Worm (Caenorhabditis elegans) whole organism, L2 larva: Measurements from ENCODE around the gene cdc-42.

ENCODE experiments used
- C34F6.9 ChIP-seq: fragments of 150-350 bp; optimal IDR thresholded peaks from 2 replicates; lab custom pipeline; 2014; ENCODE audit warnings: missing biosample characterization, missing genetic modification characterization
- F13H6.1 ChIP-seq: sonication (generic microtip); optimal IDR thresholded peaks from 2 replicates; lab custom pipeline; 2016; ENCODE audit warnings: missing genetic modification characterization, missing compliant biosample characterization
- Y55F3AM.14 ChIP-seq: fragments of 200-800 bp; sonication (Bioruptor generic); optimal IDR thresholded peaks from 2 replicates; lab custom pipeline; 2018; ENCODE audit warnings: mild to moderate bottlenecking, missing genetic modification characterization, missing compliant biosample characterization
- ZK546.5 ChIP-seq: sonication (generic microtip); optimal IDR thresholded peaks from 2 replicates; lab custom pipeline; 2017; ENCODE audit warnings: missing biosample characterization, missing genetic modification characterization
- alr-1 ChIP-seq: fragments of 150-350 bp; optimal IDR thresholded peaks from 2 replicates; lab custom pipeline; 2014; ENCODE audit warnings: missing biosample characterization, missing genetic modification characterization
- aly-2 ChIP-seq: fragments of 150-350 bp; optimal IDR thresholded peaks from 2 replicates; lab custom pipeline; 2014; ENCODE audit warnings: missing biosample characterization, missing genetic modification characterization
- ama-1 ChIP-seq: fragments of 150-350 bp; optimal IDR thresholded peaks from 2 replicates; lab custom pipeline; 2018; ENCODE audit warnings: inconsistent platforms
- blmp-1 ChIP-seq: sonication (generic microtip); optimal IDR thresholded peaks from 2 replicates; lab custom pipeline; 2017; ENCODE audit warnings: missing genetic modification characterization, mild to moderate bottlenecking, missing compliant biosample characterization, antibody characterized with exemption, moderate library complexity; ENCODE audit not compliant: insufficient read depth
- ceh-16 ChIP-seq: fragments of 150-350 bp; optimal IDR thresholded peaks from 2 replicates; lab custom pipeline; 2014; ENCODE audit warnings: missing biosample characterization, missing genetic modification characterization
- crh-2 ChIP-seq: sonication (generic microtip); optimal IDR thresholded peaks from 2 replicates; lab custom pipeline; 2017; ENCODE audit warnings: missing biosample characterization, missing genetic modification characterization
- dmd-4 ChIP-seq: sonication (generic microtip); optimal IDR thresholded peaks from 2 replicates; lab custom pipeline; 2017; ENCODE audit warnings: missing biosample characterization, missing genetic modification characterization
- egl-27 ChIP-seq: sonication (generic microtip); optimal IDR thresholded peaks from 3 replicates; lab custom pipeline; 2017; ENCODE audit warnings: missing biosample characterization, missing genetic modification reagents, missing genetic modification characterization
- elt-1 ChIP-seq: fragments of 150-350 bp; optimal IDR thresholded peaks from 2 replicates; lab custom pipeline; 2014; ENCODE audit warnings: missing biosample characterization, missing genetic modification characterization
- elt-3 ChIP-seq: sonication (generic microtip); optimal IDR thresholded peaks from 2 replicates; lab custom pipeline; 2017; ENCODE audit warnings: missing biosample characterization, missing genetic modification characterization
- fos-1 ChIP-seq: fragments of 150-350 bp; optimal IDR thresholded peaks from 2 replicates; lab custom pipeline; 2014; ENCODE audit warnings: missing biosample characterization, missing genetic modification characterization
- gmeb-1 ChIP-seq: fragments of 150-350 bp; optimal IDR thresholded peaks from 2 replicates; lab custom pipeline; 2014; ENCODE audit warnings: missing biosample characterization, missing genetic modification characterization
- lin-11 ChIP-seq: fragments of 150-350 bp; sonication (generic microtip); optimal IDR thresholded peaks from 2 replicates; lab custom pipeline; 2014; ENCODE audit warnings: missing biosample characterization, missing genetic modification characterization, inconsistent platforms, mixed read lengths
- lin-13 ChIP-seq: fragments of 150-350 bp; optimal IDR thresholded peaks from 2 replicates; lab custom pipeline; 2014; ENCODE audit warnings: missing biosample characterization, missing genetic modification reagents, missing genetic modification characterization
- lin-39 ChIP-seq: fragments of 150-350 bp; optimal IDR thresholded peaks from 2 replicates; lab custom pipeline; 2014; ENCODE audit warnings: missing biosample characterization, missing genetic modification reagents, missing genetic modification characterization
- lsy-2 ChIP-seq, 2 experiments: fragments of 150-350 bp in 1 of 2; sonication (generic microtip) in 1 of 2; optimal IDR thresholded peaks; 2 replicates each; lab custom pipeline; 2014 to 2017; ENCODE audit warnings: missing biosample characterization in 2 of 2, missing genetic modification characterization in 2 of 2
- mab-5 ChIP-seq: fragments of 150-350 bp; optimal IDR thresholded peaks from 2 replicates; lab custom pipeline; 2014; ENCODE audit warnings: missing biosample characterization, missing genetic modification characterization
- mdl-1 ChIP-seq, 2 experiments: fragments of 150-350 bp in 1 of 2; sonication (generic microtip) in 1 of 2; optimal IDR thresholded peaks; 2 replicates each; lab custom pipeline; 2017; ENCODE audit warnings: missing biosample characterization in 2 of 2, missing genetic modification characterization in 2 of 2
- nhr-10 ChIP-seq: sonication (generic microtip); optimal IDR thresholded peaks from 2 replicates; lab custom pipeline; 2017; ENCODE audit warnings: missing biosample characterization, missing genetic modification characterization
- nhr-11 ChIP-seq: fragments of 150-350 bp; optimal IDR thresholded peaks from 2 replicates; lab custom pipeline; 2014; ENCODE audit warnings: missing biosample characterization, missing genetic modification characterization
- nhr-12 ChIP-seq: fragments of 150-350 bp; optimal IDR thresholded peaks from 2 replicates; lab custom pipeline; 2014; ENCODE audit warnings: missing biosample characterization, missing genetic modification characterization
- nhr-21 ChIP-seq: fragments of 150-350 bp; optimal IDR thresholded peaks from 2 replicates; lab custom pipeline; 2014; ENCODE audit warnings: missing biosample characterization, missing genetic modification characterization
- nhr-23 ChIP-seq: fragments of 150-350 bp; optimal IDR thresholded peaks from 2 replicates; lab custom pipeline; 2014; ENCODE audit warnings: missing biosample characterization, missing genetic modification reagents, missing genetic modification characterization
- nhr-25 ChIP-seq: fragments of 150-350 bp; sonication (generic microtip); optimal IDR thresholded peaks from 3 replicates; lab custom pipeline; 2014; ENCODE audit warnings: missing biosample characterization, missing genetic modification characterization
- skn-1 ChIP-seq: sonication (generic microtip); optimal IDR thresholded peaks from 2 replicates; lab custom pipeline; 2017; ENCODE audit warnings: missing biosample characterization, missing genetic modification characterization
- sma-3 ChIP-seq: sonication (generic microtip); optimal IDR thresholded peaks from 2 replicates; lab custom pipeline; 2016; ENCODE audit warnings: missing genetic modification reagents, missing genetic modification characterization, missing compliant biosample characterization
- sma-9 ChIP-seq, 2 experiments: fragments of 150-350 bp in 1 of 2; sonication (generic microtip) in 1 of 2; optimal IDR thresholded peaks; 2 replicates each; lab custom pipeline; 2014 to 2016; ENCODE audit warnings: missing genetic modification characterization in 2 of 2, mild to moderate bottlenecking in 1 of 2, missing biosample characterization in 1 of 2, missing compliant biosample characterization in 1 of 2, missing genetic modification reagents in 1 of 2, moderate library complexity in 1 of 2
- snpc-4 ChIP-seq: fragments of 150-350 bp; optimal IDR thresholded peaks from 2 replicates; lab custom pipeline; 2014; ENCODE audit warnings: missing biosample characterization, missing genetic modification characterization
- unc-39 ChIP-seq: fragments of 150-350 bp; optimal IDR thresholded peaks from 2 replicates; lab custom pipeline; 2014; ENCODE audit warnings: missing biosample characterization, missing genetic modification characterization
- unc-55 ChIP-seq: fragments of 150-350 bp; sonication (generic microtip); optimal IDR thresholded peaks from 3 replicates; lab custom pipeline; 2014; ENCODE audit warnings: missing biosample characterization, missing genetic modification reagents, missing genetic modification characterization
- unc-62 ChIP-seq: fragments of 150-350 bp; optimal IDR thresholded peaks from 2 replicates; lab custom pipeline; 2014; ENCODE audit warnings: missing biosample characterization, missing genetic modification reagents, missing genetic modification characterization
- zag-1 ChIP-seq: fragments of 150-350 bp; optimal IDR thresholded peaks from 2 replicates; lab custom pipeline; 2014; ENCODE audit warnings: missing biosample characterization, missing genetic modification characterization
- ztf-11 ChIP-seq: sonication (generic microtip); optimal IDR thresholded peaks from 2 replicates; lab custom pipeline; 2017; ENCODE audit warnings: missing biosample characterization, missing genetic modification characterization

cdc-42 gene

ce11 chrII:7624272-7624671 lies 8.0 kb downstream of the cdc-42 start:
- no peak for TF ChIP-seq F13H6.1
- no peak for TF ChIP-seq nhr-25 (tag; lab: Kevin White, UChicago)
- no peak for TF ChIP-seq egl-27
- no peak for TF ChIP-seq alr-1 (tag; lab: Kevin White, UChicago)
- TF ChIP-seq dmd-4 (tag; lab: Kevin White, UChicago), result no peak
- TF ChIP-seq snpc-4 (tag; lab: Kevin White, UChicago), result no peak
- no peak for TF ChIP-seq nhr-11
- TF ChIP-seq ama-1 (lab: Kevin White, UChicago), result no peak
- TF ChIP-seq nhr-23 (tag; lab: Kevin White, UChicago), result no peak
- TF ChIP-seq C34F6.9, result no peak
- TF ChIP-seq Y55F3AM.14 (GFP tag; lab: Kevin White, UChicago), result no peak

ce11 chrII:7624995-7625394 lies 8.7 kb downstream of the cdc-42 start:
- TF ChIP-seq unc-55, result no peak
- no peak for TF ChIP-seq zag-1 (tag; lab: Kevin White, UChicago)
- no peak for TF ChIP-seq unc-39 (tag; lab: Kevin White, UChicago)
- no peak for TF ChIP-seq gmeb-1
- no peak for TF ChIP-seq lin-13
- TF ChIP-seq ZK546.5 (tag; lab: Kevin White, UChicago), result no peak
- TF ChIP-seq elt-3 (tag; lab: Kevin White, UChicago), result no peak

DNA sequence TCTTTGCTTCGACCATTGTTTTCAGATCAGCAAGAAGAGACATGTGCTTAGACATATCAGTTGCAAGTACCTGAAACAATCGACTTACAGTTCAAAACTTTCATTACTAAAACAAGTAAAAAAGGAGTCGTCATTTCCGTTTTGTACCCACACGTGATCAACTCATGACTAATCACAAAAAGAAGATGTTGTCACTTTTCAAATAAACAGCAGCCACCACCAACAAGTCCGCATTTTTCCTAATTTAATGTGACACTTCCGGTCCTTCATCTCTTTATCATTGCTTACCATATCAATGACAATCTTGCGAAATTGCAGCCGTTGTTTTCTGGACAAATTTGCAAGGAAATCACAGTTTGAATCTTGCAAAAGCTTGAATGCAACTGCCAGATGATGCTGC lies 12.4 kb downstream of the cdc-42 start:
- TF ChIP-seq aly-2, result no peak
- no peak for TF ChIP-seq ztf-11 (tag; lab: Kevin White, UChicago)
- TF ChIP-seq unc-39 (tag; lab: Kevin White, UChicago), result no peak
- TF ChIP-seq blmp-1 (tag; lab: Kevin White, UChicago), result peak; percentile 31
- peak; percentile 40 for TF ChIP-seq nhr-21 (tag; lab: Kevin White, UChicago)
- TF ChIP-seq sma-3, result peak; percentile 79
- peak; percentile 65 for TF ChIP-seq nhr-25 (tag; lab: Kevin White, UChicago)
- TF ChIP-seq sma-9 (GFP tag; optimal IDR thresholded peaks at IDR 0.05; lab: Kevin White, UChicago), result peak; percentile 8
- no peak for TF ChIP-seq sma-9 (tag; optimal IDR thresholded peaks at IDR 0.05; lab: Kevin White, UChicago)
- no peak for TF ChIP-seq egl-27

ce11 chrII:7630052-7630451 lies 13.8 kb downstream of the cdc-42 start:
- TF ChIP-seq nhr-12 (tag; lab: Kevin White, UChicago) (no peak), nhr-21 (tag; lab: Kevin White, UChicago) (no peak), nhr-10 (no peak), zag-1 (tag; lab: Kevin White, UChicago) (no peak), fos-1 (tag; lab: Kevin White, UChicago) (no peak), elt-1 (no peak), ztf-11 (tag; lab: Kevin White, UChicago) (no peak), unc-55 (no peak), lin-11 (tag; lab: Kevin White, UChicago) (no peak), mab-5 (no peak), unc-62 (GFP tag; lab: Kevin White, UChicago) (no peak), sma-9 (GFP tag; optimal IDR thresholded peaks at IDR 0.05; lab: Kevin White, UChicago) (no peak), sma-9 (tag; optimal IDR thresholded peaks at IDR 0.05; lab: Kevin White, UChicago) (no peak), crh-2 (tag; lab: Kevin White, UChicago) (no peak), nhr-25 (tag; lab: Kevin White, UChicago) (no peak)

- peak; percentile 10 for TF ChIP-seq crh-2 (tag; lab: Kevin White, UChicago)
- TF ChIP-seq blmp-1 (tag; lab: Kevin White, UChicago), result peak; percentile 77
- TF ChIP-seq nhr-12 (tag; lab: Kevin White, UChicago), result no peak
- TF ChIP-seq ceh-16, result no peak
- no peak for TF ChIP-seq unc-39 (tag; lab: Kevin White, UChicago)
- TF ChIP-seq nhr-11, result no peak
- TF ChIP-seq nhr-25 (tag; lab: Kevin White, UChicago), result peak; percentile 78
- TF ChIP-seq gmeb-1, result peak; percentile 35
- TF ChIP-seq skn-1 (tag; lab: Kevin White, UChicago), result no peak
- TF ChIP-seq lin-11 (tag; lab: Kevin White, UChicago), result no peak
- TF ChIP-seq alr-1 (tag; lab: Kevin White, UChicago), result no peak
- TF ChIP-seq sma-9 (GFP tag; optimal IDR thresholded peaks at IDR 0.05; lab: Kevin White, UChicago), result peak; percentile 91
- TF ChIP-seq sma-9 (tag; optimal IDR thresholded peaks at IDR 0.05; lab: Kevin White, UChicago), result no peak
- peak in 1 of 2 experiments; percentile 26 for TF ChIP-seq lsy-2 (tag; optimal IDR thresholded peaks at IDR 0.05; lab: Kevin White, UChicago)
- TF ChIP-seq fos-1 (tag; lab: Kevin White, UChicago), result peak; percentile 45
- peak; percentile 69 for TF ChIP-seq sma-3
- TF ChIP-seq egl-27, result peak; percentile 62
- peak; percentile 87 for TF ChIP-seq nhr-21 (tag; lab: Kevin White, UChicago)
- TF ChIP-seq mdl-1 (tag; optimal IDR thresholded peaks at IDR 0.05; lab: Kevin White, UChicago), result peak; percentile 3 to 11
- peak; percentile 1 for TF ChIP-seq F13H6.1
- TF ChIP-seq lin-39 (tag; lab: Kevin White, UChicago), result no peak
These were observed 14.9 kb downstream of the cdc-42 start for ce11 chrII:7631171-7631570.
